Fruit fly (Drosophila melanogaster): ENCODE measurements around the gene Inx6.

DNA sequence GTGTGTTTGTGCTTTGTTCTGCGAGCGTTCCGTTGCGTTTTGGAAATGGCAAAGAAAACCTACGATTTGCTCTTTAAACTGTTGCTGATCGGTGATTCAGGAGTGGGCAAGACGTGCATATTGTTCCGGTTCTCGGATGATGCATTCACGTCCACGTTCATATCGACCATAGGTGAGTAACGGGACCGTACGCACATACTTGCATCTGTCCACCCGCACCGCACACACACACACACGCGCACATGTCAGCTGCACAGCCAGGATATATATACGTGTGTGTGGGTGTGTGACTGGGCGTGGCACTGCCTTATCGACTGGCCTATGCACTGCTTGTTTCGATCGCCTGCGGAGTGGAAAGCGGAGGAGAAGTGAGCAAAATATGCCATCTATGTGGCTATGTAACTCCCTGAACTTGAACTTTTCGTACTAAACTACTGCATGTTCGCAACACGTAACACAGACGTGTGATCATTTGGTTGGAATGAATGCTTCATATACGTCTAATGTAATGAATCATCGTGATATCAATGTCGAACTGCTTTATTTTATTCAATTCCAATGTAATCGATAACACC, 17.9 kb downstream of the Inx6 start:
- TF ChIP-seq CTCF (optimal IDR thresholded peaks at IDR 0.05) (no peak), CG8478 (optimal IDR thresholded peaks at IDR 0.05) (no peak)
